Fruit fly (Drosophila melanogaster) whole organism, embryonic: Measurements from ENCODE around the gene CG43322.
A peak's percentile ranks its signal among the peaks of the same experiment; 100 is the strongest.

Experiments used
- CG10462 ChIP-seq: fragments of 200-800 bp; sonication (Bioruptor generic); optimal IDR thresholded peaks from 2 replicates; lab custom pipeline; 2016; ENCODE audit warnings: missing biosample characterization, missing genetic modification characterization
- CG11398 ChIP-seq: fragments of 200-800 bp; sonication (Bioruptor generic); optimal IDR thresholded peaks from 2 replicates; lab custom pipeline; 2016; ENCODE audit warnings: missing biosample characterization, missing genetic modification characterization
- CG12104 ChIP-seq: fragments of 200-800 bp; sonication (Bioruptor generic); optimal IDR thresholded peaks from 3 replicates; lab custom pipeline; 2016; ENCODE audit warnings: missing biosample characterization, missing genetic modification characterization
- CG12155 ChIP-seq: fragments of 200-800 bp; sonication (Bioruptor generic); optimal IDR thresholded peaks from 3 replicates; lab custom pipeline; 2016; ENCODE audit warnings: missing biosample characterization, missing genetic modification characterization
- CG12219 ChIP-seq: fragments of 200-800 bp; sonication (Bioruptor generic); optimal IDR thresholded peaks from 3 replicates; lab custom pipeline; 2018; ENCODE audit warnings: missing biosample characterization, mild to moderate bottlenecking, missing genetic modification characterization
- CG12236 ChIP-seq: fragments of 200-800 bp; sonication (Bioruptor generic); optimal IDR thresholded peaks from 2 replicates; lab custom pipeline; 2016; ENCODE audit warnings: missing biosample characterization, missing genetic modification characterization
- CG1233 ChIP-seq: fragments of 200-800 bp; sonication (Bioruptor generic); optimal IDR thresholded peaks from 4 replicates; lab custom pipeline; 2018; ENCODE audit warnings: missing biosample characterization, mild to moderate bottlenecking, missing genetic modification characterization
- CG13123 ChIP-seq: fragments of 200-800 bp; sonication (Bioruptor generic); optimal IDR thresholded peaks from 2 replicates; lab custom pipeline; 2016; ENCODE audit warnings: missing biosample characterization, missing genetic modification characterization
- CG13624 ChIP-seq: fragments of 200-800 bp; sonication (Bioruptor generic); optimal IDR thresholded peaks from 2 replicates; lab custom pipeline; 2016; ENCODE audit warnings: missing biosample characterization, missing genetic modification characterization
- CG18764 ChIP-seq: fragments of 200-800 bp; sonication (Bioruptor generic); optimal IDR thresholded peaks from 3 replicates; lab custom pipeline; 2016; ENCODE audit warnings: missing biosample characterization, missing genetic modification characterization
- CG2120 ChIP-seq: fragments of 200-800 bp; sonication (Bioruptor generic); optimal IDR thresholded peaks from 3 replicates; lab custom pipeline; 2016; ENCODE audit warnings: missing biosample characterization, missing genetic modification characterization
- CG3163 ChIP-seq: fragments of 200-800 bp; sonication (Bioruptor generic); optimal IDR thresholded peaks from 3 replicates; lab custom pipeline; 2016; ENCODE audit warnings: missing biosample characterization, missing genetic modification characterization
- CG34224 ChIP-seq: fragments of 200-800 bp; sonication (Bioruptor generic); IDR thresholded peaks from 3 replicates; pipeline ENCODE4 v1.3.6; 2022; ENCODE audit warnings: missing biosample characterization, missing genetic modification characterization; ENCODE audit not compliant: partially characterized antibody
- CG34376 ChIP-seq: fragments of 200-800 bp; sonication (Bioruptor generic); optimal IDR thresholded peaks from 2 replicates; lab custom pipeline; 2018; ENCODE audit warnings: missing biosample characterization, mild to moderate bottlenecking, missing genetic modification characterization
- CG34422 ChIP-seq: fragments of 200-800 bp; sonication (Bioruptor generic); IDR thresholded peaks from 3 replicates; pipeline ENCODE4 v1.3.6; 2022; ENCODE audit warnings: missing biosample characterization, missing genetic modification characterization
- CG4328 ChIP-seq: fragments of 200-800 bp; sonication (Bioruptor generic); optimal IDR thresholded peaks from 3 replicates; lab custom pipeline; 2017; ENCODE audit warnings: missing biosample characterization, missing genetic modification reagents, missing genetic modification characterization
- CG6791 ChIP-seq: fragments of 200-800 bp; sonication (Bioruptor generic); IDR thresholded peaks from 3 replicates; pipeline ENCODE4 v1.3.6; 2022; ENCODE audit warnings: missing biosample characterization, missing genetic modification characterization; ENCODE audit not compliant: partially characterized antibody
- CG7372 ChIP-seq: fragments of 200-800 bp; sonication (Bioruptor generic); IDR thresholded peaks from 2 replicates; pipeline ENCODE4 v1.3.6; 2022; ENCODE audit warnings: missing biosample characterization, missing genetic modification characterization
- CG7745 ChIP-seq: fragments of 200-800 bp; sonication (Bioruptor generic); optimal IDR thresholded peaks from 2 replicates; lab custom pipeline; 2018; ENCODE audit warnings: missing biosample characterization, mild to moderate bottlenecking, missing genetic modification characterization, moderate library complexity
- CHES-1-like ChIP-seq: fragments of 200-800 bp; sonication (Bioruptor generic); optimal IDR thresholded peaks from 2 replicates; lab custom pipeline; 2016; ENCODE audit warnings: missing biosample characterization, missing genetic modification characterization
- CkIIα-i1 ChIP-seq: fragments of 200-800 bp; sonication (Bioruptor generic); IDR thresholded peaks from 2 replicates; pipeline ENCODE4 v1.3.6; 2022; ENCODE audit warnings: missing biosample characterization, missing genetic modification characterization
- Dp ChIP-seq: fragments of 200-800 bp; sonication (Bioruptor generic); optimal IDR thresholded peaks from 2 replicates; lab custom pipeline; 2018; ENCODE audit warnings: missing biosample characterization, mild to moderate bottlenecking, missing genetic modification characterization, moderate library complexity
- Dref ChIP-seq: fragments of 200-800 bp; sonication (Bioruptor generic); IDR thresholded peaks from 2 replicates; pipeline ENCODE4 v1.3.6; 2022; ENCODE audit warnings: missing biosample characterization, missing genetic modification characterization
- Eip74EF ChIP-seq, 2 experiments: fragments of 200-800 bp in 1 of 2; fragments of >200 bp in 1 of 2; sonication (Bioruptor generic) in 1 of 2; optimal IDR thresholded peaks; 2 replicates each; lab custom pipeline; 2017 to 2019; ENCODE audit warnings: missing biosample characterization in 2 of 2, missing genetic modification characterization in 2 of 2, mild to moderate bottlenecking in 1 of 2, moderate library complexity in 1 of 2
- Hr3 ChIP-seq: fragments of 200-800 bp; sonication (Bioruptor generic); optimal IDR thresholded peaks from 3 replicates; lab custom pipeline; 2016; ENCODE audit warnings: missing biosample characterization, missing genetic modification characterization
- Hr39 ChIP-seq: fragments of >200 bp; optimal IDR thresholded peaks from 2 replicates; lab custom pipeline; 2017
- Mrtf ChIP-seq: fragments of 200-800 bp; sonication (Bioruptor generic); IDR thresholded peaks from 3 replicates; pipeline ENCODE4 v1.3.6; 2022; ENCODE audit warnings: missing biosample characterization, missing genetic modification characterization
- NK7.1 ChIP-seq: fragments of 200-800 bp; sonication (Bioruptor generic); optimal IDR thresholded peaks from 3 replicates; lab custom pipeline; 2016; ENCODE audit warnings: missing biosample characterization, missing genetic modification characterization
- Spps ChIP-seq: fragments of 200-800 bp; sonication (Bioruptor generic); optimal IDR thresholded peaks from 2 replicates; lab custom pipeline; 2018; ENCODE audit warnings: missing biosample characterization, mild to moderate bottlenecking, missing genetic modification characterization
- TFAM ChIP-seq: fragments of 200-800 bp; sonication (Bioruptor generic); optimal IDR thresholded peaks from 2 replicates; lab custom pipeline; 2017; ENCODE audit warnings: missing biosample characterization, missing genetic modification characterization, inconsistent platforms
- ac ChIP-seq: fragments of 200-800 bp; sonication (Bioruptor generic); optimal IDR thresholded peaks from 3 replicates; lab custom pipeline; 2017; ENCODE audit warnings: missing biosample characterization, mild to moderate bottlenecking, missing genetic modification characterization
- al ChIP-seq: fragments of 200-800 bp; sonication (Bioruptor generic); IDR thresholded peaks from 2 replicates; pipeline ENCODE4 v1.3.6; 2022; ENCODE audit warnings: missing biosample characterization, missing genetic modification characterization
- ara ChIP-seq: fragments of 200-800 bp; sonication (Bioruptor generic); IDR thresholded peaks from 2 replicates; pipeline ENCODE4 v1.3.6; 2022; ENCODE audit warnings: missing biosample characterization, missing genetic modification characterization
- bigmax ChIP-seq: fragments of 200-800 bp; sonication (Bioruptor generic); optimal IDR thresholded peaks from 2 replicates; lab custom pipeline; 2018; ENCODE audit warnings: missing biosample characterization, mild to moderate bottlenecking, missing genetic modification characterization
- chn ChIP-seq: fragments of 200-800 bp; sonication (Bioruptor generic); optimal IDR thresholded peaks from 2 replicates; lab custom pipeline; 2016; ENCODE audit warnings: missing biosample characterization, missing genetic modification characterization
- crc ChIP-seq: fragments of 200-800 bp; sonication (Bioruptor generic); optimal IDR thresholded peaks from 2 replicates; lab custom pipeline; 2016; ENCODE audit warnings: missing biosample characterization, missing genetic modification characterization
- crp ChIP-seq, 2 experiments: fragments of 200-800 bp; sonication (Bioruptor generic); optimal IDR thresholded peaks; 2 replicates in 1 of 2; 3 replicates in 1 of 2; lab custom pipeline; 2017; ENCODE audit warnings: missing biosample characterization in 2 of 2, missing genetic modification characterization in 2 of 2, mild to moderate bottlenecking in 1 of 2, moderate library complexity in 1 of 2
- dysf ChIP-seq: fragments of 200-800 bp; sonication (Bioruptor generic); IDR thresholded peaks from 3 replicates; pipeline ENCODE4 v1.3.6; 2022; ENCODE audit warnings: missing biosample characterization, missing genetic modification characterization
- gem ChIP-seq: fragments of 200-800 bp; sonication (Bioruptor generic); optimal IDR thresholded peaks from 2 replicates; lab custom pipeline; 2019; ENCODE audit warnings: missing biosample characterization, mild to moderate bottlenecking, missing genetic modification characterization, moderate library complexity
- grau ChIP-seq: fragments of 200-800 bp; optimal IDR thresholded peaks from 3 replicates; lab custom pipeline; 2019; ENCODE audit warnings: missing biosample characterization, mild to moderate bottlenecking, missing genetic modification characterization, moderate library complexity
- gro ChIP-seq: fragments of 200-800 bp; sonication (Bioruptor generic); optimal IDR thresholded peaks from 2 replicates; lab custom pipeline; 2016; ENCODE audit warnings: missing biosample characterization, missing genetic modification characterization
- h ChIP-seq: fragments of >200 bp; optimal IDR thresholded peaks from 2 replicates; lab custom pipeline; 2017
- jigr1 ChIP-seq: fragments of 200-800 bp; sonication (Bioruptor generic); IDR thresholded peaks from 3 replicates; pipeline ENCODE4 v1.3.6; 2022; ENCODE audit warnings: missing biosample characterization, missing genetic modification characterization
- jumu ChIP-seq: fragments of 200-800 bp; sonication (Bioruptor generic); optimal IDR thresholded peaks from 3 replicates; lab custom pipeline; 2016; ENCODE audit warnings: missing biosample characterization, missing genetic modification characterization
- kah ChIP-seq: fragments of 200-800 bp; sonication (Bioruptor generic); optimal IDR thresholded peaks from 2 replicates; lab custom pipeline; 2018; ENCODE audit warnings: missing biosample characterization, mild to moderate bottlenecking, missing genetic modification characterization
- mam ChIP-seq: fragments of 200-800 bp; sonication (Bioruptor generic); optimal IDR thresholded peaks from 3 replicates; lab custom pipeline; 2016; ENCODE audit warnings: missing biosample characterization, missing genetic modification characterization
- pita ChIP-seq: fragments of 200-800 bp; sonication (Bioruptor generic); optimal IDR thresholded peaks from 2 replicates; lab custom pipeline; 2017; ENCODE audit warnings: missing biosample characterization, mild to moderate bottlenecking, missing genetic modification characterization
- sc ChIP-seq, 3 experiments: fragments of >200 bp in 2 of 3; fragments of 200-800 bp in 1 of 3; sonication (Bioruptor generic) in 1 of 3; optimal IDR thresholded peaks; 2 replicates in 2 of 3; 3 replicates in 1 of 3; lab custom pipeline; 2017; ENCODE audit warnings: mild to moderate bottlenecking in 1 of 3, missing biosample characterization in 1 of 3, missing genetic modification characterization in 1 of 3, missing genetic modification reagents in 1 of 3
- seq ChIP-seq: fragments of 200-800 bp; sonication (Bioruptor generic); IDR thresholded peaks from 2 replicates; pipeline ENCODE4 v1.3.6; 2022; ENCODE audit warnings: missing biosample characterization, missing genetic modification characterization
- slou ChIP-seq: fragments of 200-800 bp; sonication (Bioruptor generic); optimal IDR thresholded peaks from 3 replicates; lab custom pipeline; 2016; ENCODE audit warnings: missing biosample characterization, missing genetic modification characterization
- tin ChIP-seq: fragments of 200-800 bp; sonication (Bioruptor generic); optimal IDR thresholded peaks from 3 replicates; lab custom pipeline; 2016; ENCODE audit warnings: missing biosample characterization, missing genetic modification characterization
- zfh1 ChIP-seq: fragments of 200-800 bp; sonication (Bioruptor generic); IDR thresholded peaks from 3 replicates; pipeline ENCODE4 v1.3.6; 2022; ENCODE audit warnings: missing biosample characterization, missing genetic modification characterization

CG43322 gene

dm6 chr2L:6964022-6964434 lies 49.2 kb upstream of the CG43322 start, which contains the start of the genes sip2 and Coprox (continued):
- TF ChIP-seq CG3163 (GFP tag; lab: Kevin White, UChicago) (no peak), CG12104 (GFP tag; lab: Kevin White, UChicago) (peak; percentile 34), jumu (GFP tag; lab: Kevin White, UChicago) (no peak), zfh1 (no peak), al (peak; percentile 36; the same call in 1 of the 2 replicates), Hr3 (peak; percentile 74), CG34224 (GFP tag; lab: Robert Waterston, UW) (no peak), sc (optimal IDR thresholded peaks at IDR 0.05; lab: Kevin White, UChicago) (no peak), sc (GFP tag; optimal IDR thresholded peaks at IDR 0.05; lab: Kevin White, UChicago) (no peak), CHES-1-like (GFP tag; lab: Kevin White, UChicago) (no peak), dysf (peak; percentile 65), kah (GFP tag; lab: Kevin White, UChicago) (peak; percentile 14), CG11398 (GFP tag; lab: Kevin White, UChicago) (no peak), ara (GFP tag; lab: Robert Waterston, UW) (no peak), TFAM (GFP tag; lab: Kevin White, UChicago) (no peak), CG10462 (GFP tag; lab: Kevin White, UChicago) (peak; percentile 6), CG13123 (GFP tag; lab: Kevin White, UChicago) (peak; percentile 21), crp (GFP tag; optimal IDR thresholded peaks at IDR 0.05; lab: Kevin White, UChicago) (no peak), CG4328 (GFP tag; lab: Kevin White, UChicago) (peak; percentile 47), CG7745 (tag; lab: Kevin White, UChicago) (no peak), Dref (GFP tag; lab: Robert Waterston, UW) (no peak), CkIIα-i1 (no peak), seq (GFP tag; lab: Robert Waterston, UW) (no peak), tin (GFP tag; lab: Kevin White, UChicago) (peak; percentile 37), CG6791 (GFP tag; lab: Robert Waterston, UW) (no peak), CG12219 (GFP tag; lab: Kevin White, UChicago) (peak; percentile 11), Eip74EF (GFP tag; optimal IDR thresholded peaks at IDR 0.05; lab: Kevin White, UChicago) (peak in 1 of 2 experiments; percentile 46), CG12236 (GFP tag; lab: Kevin White, UChicago) (no peak), gem (peak; percentile 87), bigmax (no peak), h (lab: Kevin White, UChicago) (no peak), NK7.1 (GFP tag; lab: Kevin White, UChicago) (no peak), ac (GFP tag; lab: Kevin White, UChicago) (no peak), CG7372 (GFP tag; lab: Robert Waterston, UW) (0 out of 2 replicates have a peak, but pooled peaks have one; percentile 23), CG2120 (GFP tag; lab: Kevin White, UChicago) (peak; percentile 56), grau (tag; lab: Kevin White, UChicago) (peak; percentile 83), Mrtf (GFP tag; lab: Robert Waterston, UW) (no peak; the same call in 2 of the 3 replicates), slou (GFP tag; lab: Kevin White, UChicago) (no peak), CG12155 (GFP tag; lab: Kevin White, UChicago) (peak; percentile 54), crc (GFP tag; lab: Kevin White, UChicago) (no peak), gro (GFP tag; lab: Kevin White, UChicago) (no peak), pita (GFP tag; lab: Kevin White, UChicago) (no peak), mam (GFP tag; lab: Kevin White, UChicago) (peak; percentile 27), CG18764 (GFP tag; lab: Kevin White, UChicago) (peak; percentile 19), chn (no peak), CG34376 (GFP tag; lab: Kevin White, UChicago) (no peak), jigr1 (GFP tag; lab: Robert Waterston, UW) (no peak), Dp (GFP tag; lab: Kevin White, UChicago) (peak; percentile 87), Hr39 (lab: Kevin White, UChicago) (no peak), CG34422 (0 out of 3 replicates have a peak, but pooled peaks have one; percentile 21), Spps (tag; lab: Kevin White, UChicago) (peak; percentile 52), CG13624 (GFP tag; lab: Kevin White, UChicago) (no peak), CG1233 (GFP tag; lab: Kevin White, UChicago) (no peak)
